Fruit fly (Drosophila melanogaster) whole organism, embryonic: ENCODE results near the gene Sp1.

Experiments used
- BEAF-32 ChIP-seq: fragments of 200-800 bp; sonication (Bioruptor generic); optimal IDR thresholded peaks from 3 replicates; lab custom pipeline; 2017; ENCODE audit warnings: missing biosample characterization, missing genetic modification characterization, mild to moderate bottlenecking, moderate library complexity, missing genetic modification reagents
- CG10209 ChIP-seq: fragments of 200-800 bp; sonication (Bioruptor generic); optimal IDR thresholded peaks from 3 replicates; lab custom pipeline; 2017; ENCODE audit warnings: missing biosample characterization, mild to moderate bottlenecking, missing genetic modification characterization, missing genetic modification reagents
- CG10267 ChIP-seq: fragments of 200-800 bp; sonication (Bioruptor generic); optimal IDR thresholded peaks from 2 replicates; lab custom pipeline; 2018; ENCODE audit warnings: missing biosample characterization, mild to moderate bottlenecking, missing genetic modification characterization, moderate library complexity
- CG10979 ChIP-seq: fragments of 200-800 bp; sonication (Bioruptor generic); optimal IDR thresholded peaks from 2 replicates; lab custom pipeline; 2018; ENCODE audit warnings: missing biosample characterization, mild to moderate bottlenecking, missing genetic modification characterization, moderate library complexity
- CG11504 ChIP-seq: fragments of 200-800 bp; sonication (Bioruptor generic); optimal IDR thresholded peaks from 3 replicates; lab custom pipeline; 2019; ENCODE audit warnings: missing biosample characterization, mild to moderate bottlenecking, missing genetic modification characterization, moderate library complexity
- CG12942 ChIP-seq: fragments of 200-800 bp; sonication (Bioruptor generic); optimal IDR thresholded peaks from 3 replicates; lab custom pipeline; 2016; ENCODE audit warnings: missing biosample characterization, missing genetic modification characterization
- CG13775 ChIP-seq: fragments of 200-800 bp; sonication (Bioruptor generic); optimal IDR thresholded peaks from 3 replicates; lab custom pipeline; 2017; ENCODE audit warnings: missing biosample characterization, mild to moderate bottlenecking, missing genetic modification characterization
- CG14050 ChIP-seq: fragments of 200-800 bp; sonication (Bioruptor generic); IDR thresholded peaks from 3 replicates; pipeline ENCODE4 v1.3.6; 2022; ENCODE audit warnings: missing biosample characterization, missing genetic modification characterization
- CG14710 ChIP-seq: fragments of 200-800 bp; sonication (Bioruptor generic); optimal IDR thresholded peaks from 3 replicates; lab custom pipeline; 2019; ENCODE audit warnings: missing biosample characterization, mild to moderate bottlenecking, missing genetic modification characterization, moderate library complexity
- CG16815 ChIP-seq: fragments of 200-800 bp; sonication (Bioruptor generic); optimal IDR thresholded peaks from 3 replicates; lab custom pipeline; 2017; ENCODE audit warnings: missing biosample characterization, mild to moderate bottlenecking, missing genetic modification characterization
- CG17361 ChIP-seq: fragments of 200-800 bp; sonication (Bioruptor generic); IDR thresholded peaks from 3 replicates; pipeline ENCODE4 v1.3.6; 2022; ENCODE audit warnings: missing biosample characterization, missing genetic modification characterization
- CG17829 ChIP-seq: fragments of 200-800 bp; optimal IDR thresholded peaks from 2 replicates; lab custom pipeline; 2019; ENCODE audit warnings: missing biosample characterization, mild to moderate bottlenecking, missing genetic modification characterization, moderate library complexity
- CG18262 ChIP-seq: fragments of 200-800 bp; optimal IDR thresholded peaks from 3 replicates; lab custom pipeline; 2019; ENCODE audit warnings: missing biosample characterization, mild to moderate bottlenecking, missing genetic modification characterization, moderate library complexity
- CG2712 ChIP-seq: fragments of 200-800 bp; optimal IDR thresholded peaks from 3 replicates; lab custom pipeline; 2019; ENCODE audit warnings: missing biosample characterization, mild to moderate bottlenecking, missing genetic modification characterization, moderate library complexity
- CG34224 ChIP-seq: fragments of 200-800 bp; sonication (Bioruptor generic); IDR thresholded peaks from 3 replicates; pipeline ENCODE4 v1.3.6; 2022; ENCODE audit warnings: missing biosample characterization, missing genetic modification characterization; ENCODE audit not compliant: partially characterized antibody
- CG6689 ChIP-seq: fragments of 200-800 bp; sonication (Bioruptor generic); IDR thresholded peaks from 2 replicates; pipeline ENCODE4 v1.3.6; 2022; ENCODE audit warnings: missing biosample characterization, missing genetic modification characterization
- CG6854 ChIP-seq: fragments of 200-800 bp; sonication (Bioruptor generic); optimal IDR thresholded peaks from 3 replicates; lab custom pipeline; 2017; ENCODE audit warnings: missing biosample characterization, mild to moderate bottlenecking, missing genetic modification characterization
- D19A ChIP-seq: fragments of 200-800 bp; optimal IDR thresholded peaks from 3 replicates; lab custom pipeline; 2019; ENCODE audit warnings: missing biosample characterization, mild to moderate bottlenecking, missing genetic modification characterization, moderate library complexity
- Dll ChIP-seq: fragments of 200-800 bp; sonication (Bioruptor generic); IDR thresholded peaks from 4 replicates; pipeline ENCODE4 v1.3.6; 2022; ENCODE audit warnings: missing biosample characterization, missing genetic modification characterization; ENCODE audit not compliant: partially characterized antibody
- Hey ChIP-seq: fragments of 200-800 bp; sonication (Bioruptor generic); optimal IDR thresholded peaks from 3 replicates; lab custom pipeline; 2018; ENCODE audit warnings: missing biosample characterization, mild to moderate bottlenecking, missing genetic modification characterization
- Hr39 ChIP-seq: fragments of >200 bp; optimal IDR thresholded peaks from 2 replicates; lab custom pipeline; 2017
- Ravus ChIP-seq: fragments of 200-800 bp; sonication (Bioruptor generic); IDR thresholded peaks from 2 replicates; pipeline ENCODE4 v1.3.6; 2022; ENCODE audit warnings: missing biosample characterization, missing genetic modification characterization
- Sox100B ChIP-seq: fragments of 200-800 bp; sonication (Bioruptor generic); optimal IDR thresholded peaks from 3 replicates; lab custom pipeline; 2018; ENCODE audit warnings: missing biosample characterization, mild to moderate bottlenecking, missing genetic modification characterization
- crc ChIP-seq: fragments of 200-800 bp; sonication (Bioruptor generic); optimal IDR thresholded peaks from 2 replicates; lab custom pipeline; 2016; ENCODE audit warnings: missing biosample characterization, missing genetic modification characterization
- cwo ChIP-seq: fragments of 200-800 bp; sonication (Bioruptor generic); optimal IDR thresholded peaks from 3 replicates; lab custom pipeline; 2017; ENCODE audit warnings: missing biosample characterization, missing genetic modification characterization, mild to moderate bottlenecking, moderate library complexity, missing genetic modification reagents
- dmrt99B ChIP-seq: fragments of 200-800 bp; sonication (Bioruptor generic); optimal IDR thresholded peaks from 2 replicates; lab custom pipeline; 2018; ENCODE audit warnings: missing biosample characterization, mild to moderate bottlenecking, missing genetic modification characterization, moderate library complexity
- ems ChIP-seq: fragments of 200-800 bp; sonication (Bioruptor generic); optimal IDR thresholded peaks from 3 replicates; lab custom pipeline; 2016; ENCODE audit warnings: missing biosample characterization, missing genetic modification characterization
- gem ChIP-seq: fragments of 200-800 bp; sonication (Bioruptor generic); optimal IDR thresholded peaks from 2 replicates; lab custom pipeline; 2019; ENCODE audit warnings: missing biosample characterization, mild to moderate bottlenecking, missing genetic modification characterization, moderate library complexity
- gt ChIP-seq: fragments of 200-800 bp; sonication (Bioruptor generic); IDR thresholded peaks from 2 replicates; pipeline ENCODE4 v1.3.6; 2022; ENCODE audit warnings: missing biosample characterization, missing genetic modification characterization
- klu ChIP-seq: fragments of 200-800 bp; sonication (Bioruptor generic); IDR thresholded peaks from 2 replicates; pipeline ENCODE4 v1.3.6; 2022; ENCODE audit warnings: missing biosample characterization, missing genetic modification characterization
- nmo ChIP-seq: fragments of 200-800 bp; sonication (Bioruptor generic); optimal IDR thresholded peaks from 2 replicates; lab custom pipeline; 2018; ENCODE audit warnings: missing biosample characterization, mild to moderate bottlenecking, missing genetic modification characterization, moderate library complexity
- phol ChIP-seq: fragments of 200-800 bp; sonication (Bioruptor generic); optimal IDR thresholded peaks from 3 replicates; lab custom pipeline; 2018; ENCODE audit warnings: missing biosample characterization, mild to moderate bottlenecking, missing genetic modification characterization, moderate library complexity
- row ChIP-seq: fragments of 200-800 bp; sonication (Bioruptor generic); IDR thresholded peaks from 3 replicates; pipeline ENCODE4 v1.3.6; 2022; ENCODE audit warnings: missing biosample characterization, missing genetic modification characterization
- salm ChIP-seq: fragments of 200-800 bp; sonication (Bioruptor generic); optimal IDR thresholded peaks from 2 replicates; lab custom pipeline; 2018; ENCODE audit warnings: missing biosample characterization, mild to moderate bottlenecking, missing genetic modification characterization
- sens ChIP-seq: fragments of 200-800 bp; sonication (Bioruptor generic); peaks from one replicate; lab custom pipeline; 2016; ENCODE audit warnings: missing biosample characterization, missing genetic modification characterization
- slbo ChIP-seq: fragments of 200-800 bp; sonication (Bioruptor generic); IDR thresholded peaks from 2 replicates; pipeline ENCODE4 v1.3.6; 2022; ENCODE audit warnings: missing biosample characterization, missing genetic modification characterization
- tap ChIP-seq: fragments of 200-800 bp; optimal IDR thresholded peaks from 3 replicates; lab custom pipeline; 2019; ENCODE audit warnings: missing biosample characterization, mild to moderate bottlenecking, missing genetic modification characterization, moderate library complexity
- vfl ChIP-seq: fragments of 200-800 bp; sonication (Bioruptor generic); optimal IDR thresholded peaks from 2 replicates; lab custom pipeline; 2016; ENCODE audit warnings: missing biosample characterization, missing genetic modification characterization

Gene Sp1

dm6 chrX:9751443-9751842 lies 22.0 kb downstream of the Sp1 start:
- TF ChIP-seq CG10209 (GFP tag; lab: Kevin White, UChicago) (no peak), slbo (GFP tag; lab: Robert Waterston, UW) (no peak), Dll (GFP tag; lab: Robert Waterston, UW) (no peak), BEAF-32 (GFP tag; lab: Kevin White, UChicago) (no peak), nmo (GFP tag; lab: Kevin White, UChicago) (no peak), CG6854 (GFP tag; lab: Kevin White, UChicago) (no peak), CG6689 (no peak), Ravus (GFP tag; lab: Robert Waterston, UW) (no peak), crc (no peak), CG13775 (GFP tag; lab: Kevin White, UChicago) (no peak)

dm6 chrX:9753353-9753752 lies 23.9 kb downstream of the Sp1 start:
- TF ChIP-seq CG16815 (GFP tag; lab: Kevin White, UChicago) = no peak
- TF ChIP-seq Hr39 = peak; percentile 12

DNA sequence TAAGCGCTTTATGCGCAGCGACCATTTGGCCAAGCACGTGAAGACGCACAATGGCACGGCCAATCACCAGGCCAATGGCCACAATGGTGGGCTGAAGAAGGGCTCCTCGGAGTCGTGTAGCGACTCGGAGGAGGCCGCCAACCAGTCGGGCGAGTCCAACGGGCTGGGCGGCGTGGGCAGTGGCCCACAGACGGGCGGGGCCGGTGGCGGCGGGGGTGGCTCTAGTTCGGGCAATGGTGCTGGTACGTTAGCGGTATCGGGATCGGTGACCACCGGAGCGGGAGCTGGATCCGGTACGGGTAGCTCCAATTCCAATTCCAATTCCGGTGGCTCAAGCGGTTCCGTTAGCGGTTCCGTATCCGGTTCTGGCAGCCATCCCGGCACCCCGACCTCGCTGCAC lies 25.0 kb downstream of the Sp1 start:
- TF ChIP-seq CG34224 (GFP tag; lab: Robert Waterston, UW) = no peak
- peak; percentile 63 for TF ChIP-seq Hr39
- TF ChIP-seq, all 482 proteins: peak for 1

dm6 chrX:9757976-9758375 lies 28.5 kb downstream of the Sp1 start:
- peak; percentile 28 for TF ChIP-seq CG11504 (tag; lab: Kevin White, UChicago)
- TF ChIP-seq CG6689 = 0 out of 2 replicates have a peak, but pooled peaks have one; percentile 10
- peak; percentile 9 for TF ChIP-seq CG10979 (tag; lab: Kevin White, UChicago)
- peak; percentile 19 for TF ChIP-seq CG17829 (tag; lab: Kevin White, UChicago)
- no peak for TF ChIP-seq tap (tag; lab: Kevin White, UChicago)
- TF ChIP-seq cwo (GFP tag; lab: Kevin White, UChicago) = no peak
- TF ChIP-seq gt (GFP tag; lab: Robert Waterston, UW) = no peak
- TF ChIP-seq CG17361 (GFP tag; lab: Robert Waterston, UW) = 0 out of 3 replicates have a peak, but pooled peaks have one; percentile 36
- peak; percentile 57 for TF ChIP-seq CG18262
- peak; percentile 10 for TF ChIP-seq CG10267 (tag; lab: Kevin White, UChicago)
- no peak for TF ChIP-seq salm (tag; lab: Kevin White, UChicago)
- TF ChIP-seq CG14710 = peak; percentile 19
- no peak for TF ChIP-seq CG12942 (GFP tag; lab: Kevin White, UChicago)
- TF ChIP-seq dmrt99B (tag; lab: Kevin White, UChicago) = peak; percentile 14
- TF ChIP-seq D19A (tag; lab: Kevin White, UChicago) = peak; percentile 34
- TF ChIP-seq row (GFP tag; lab: Robert Waterston, UW) = peak; percentile 16; the same call in 1 of the 3 replicates
- peak; percentile 38 for TF ChIP-seq sens (GFP tag; lab: Kevin White, UChicago)
- peak; percentile 8 for TF ChIP-seq gem (tag; lab: Kevin White, UChicago)
- TF ChIP-seq klu (GFP tag; lab: Robert Waterston, UW) = no peak
- peak; percentile 56 for TF ChIP-seq CG2712 (tag; lab: Kevin White, UChicago)
- TF ChIP-seq vfl (GFP tag; lab: Kevin White, UChicago) = no peak
- TF ChIP-seq Sox100B (GFP tag; lab: Kevin White, UChicago) = peak; percentile 30
- TF ChIP-seq CG14050 (GFP tag; lab: Robert Waterston, UW) = no peak
- no peak for TF ChIP-seq ems (GFP tag; lab: Kevin White, UChicago)
- TF ChIP-seq phol = peak; percentile 18
- TF ChIP-seq Hey (tag; lab: Kevin White, UChicago) = no peak
